Fruit fly (Drosophila melanogaster) whole organism, embryonic: ENCODE measurements around the gene P5CDh2.

Source experiments
- CG12104 ChIP-seq: fragments of 200-800 bp; sonication (Bioruptor generic); optimal IDR thresholded peaks from 3 replicates; lab custom pipeline; 2016; ENCODE audit warnings: missing biosample characterization, missing genetic modification characterization
- CG13624 ChIP-seq: fragments of 200-800 bp; sonication (Bioruptor generic); optimal IDR thresholded peaks from 2 replicates; lab custom pipeline; 2016; ENCODE audit warnings: missing biosample characterization, missing genetic modification characterization
- CG13894 ChIP-seq: fragments of 200-800 bp; sonication (Bioruptor generic); optimal IDR thresholded peaks from 3 replicates; lab custom pipeline; 2018; ENCODE audit warnings: missing biosample characterization, mild to moderate bottlenecking, missing genetic modification characterization, moderate library complexity
- CG14441 ChIP-seq: fragments of 200-800 bp; sonication (Bioruptor generic); IDR thresholded peaks from 2 replicates; pipeline ENCODE4 v1.3.6; 2022; ENCODE audit warnings: missing biosample characterization, missing genetic modification characterization
- CG31441 ChIP-seq: fragments of 200-800 bp; sonication (Bioruptor generic); IDR thresholded peaks from 2 replicates; pipeline ENCODE4 v1.3.6; 2022; ENCODE audit warnings: missing biosample characterization, missing genetic modification characterization
- ase ChIP-seq: fragments of 200-800 bp; sonication (Bioruptor generic); IDR thresholded peaks from 3 replicates; pipeline ENCODE4 v1.3.6; 2022; ENCODE audit warnings: missing biosample characterization, missing genetic modification characterization
- pzg ChIP-seq: fragments of 200-800 bp; sonication (Bioruptor generic); optimal IDR thresholded peaks from 3 replicates; lab custom pipeline; 2018; ENCODE audit warnings: missing biosample characterization, mild to moderate bottlenecking, missing genetic modification characterization, moderate library complexity
- schlank ChIP-seq: fragments of 200-800 bp; sonication (Bioruptor generic); optimal IDR thresholded peaks from 2 replicates; lab custom pipeline; 2018; ENCODE audit warnings: missing biosample characterization, mild to moderate bottlenecking, missing genetic modification characterization

DNA sequence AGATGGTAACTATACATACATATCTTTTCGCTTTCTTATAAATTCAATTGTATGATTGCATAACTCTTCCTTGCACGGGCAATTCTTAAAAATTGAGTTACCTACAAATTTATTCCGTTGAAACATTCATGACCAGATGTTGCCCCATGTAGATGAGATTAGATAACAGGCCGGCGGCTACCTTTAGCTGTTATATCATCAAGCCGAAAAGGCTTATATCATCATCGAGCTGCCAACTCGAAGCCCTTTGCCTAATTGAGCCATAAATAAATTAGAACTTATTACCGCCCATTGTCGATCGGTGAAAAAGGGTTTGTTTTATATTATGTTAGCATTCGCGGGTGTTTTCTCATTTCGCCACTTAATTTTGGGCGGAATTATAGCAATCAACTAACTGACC is 37.3 kb upstream of the P5CDh2 start:
- no peak for TF ChIP-seq schlank (tag; lab: Kevin White, UChicago)
- TF ChIP-seq CG12104: no peak
- no peak for TF ChIP-seq ase (GFP tag; lab: Robert Waterston, UW)
- TF ChIP-seq CG13624 (GFP tag; lab: Kevin White, UChicago): no peak
- no peak for TF ChIP-seq pzg (GFP tag; lab: Kevin White, UChicago)
- TF ChIP-seq CG31441 (GFP tag; lab: Robert Waterston, UW): no peak
- no peak for TF ChIP-seq CG14441 (GFP tag; lab: Robert Waterston, UW)
- no peak for TF ChIP-seq CG13894
